Fruit fly (Drosophila melanogaster) whole organism, embryonic: ENCODE results near the gene Cpr76Bb.

Source experiments
- Antp ChIP-seq: fragments of 200-800 bp; sonication (Bioruptor generic); optimal IDR thresholded peaks from 3 replicates; lab custom pipeline; 2016; ENCODE audit warnings: missing biosample characterization, missing genetic modification characterization
- Awh ChIP-seq: fragments of 200-800 bp; sonication (Bioruptor generic); IDR thresholded peaks from 2 replicates; pipeline ENCODE4, ENCODE4 v1.3.6; 2022; ENCODE audit warnings: missing biosample characterization, missing genetic modification characterization
- BEAF-32 ChIP-seq: fragments of 200-800 bp; sonication (Bioruptor generic); optimal IDR thresholded peaks from 3 replicates; lab custom pipeline; 2017; ENCODE audit warnings: missing biosample characterization, missing genetic modification characterization, mild to moderate bottlenecking, moderate library complexity, missing genetic modification reagents
- C15 ChIP-seq: fragments of 200-800 bp; sonication (Bioruptor generic); IDR thresholded peaks from 3 replicates; pipeline ENCODE4 v1.3.6; 2022; ENCODE audit warnings: missing biosample characterization, missing genetic modification characterization
- CG1024 ChIP-seq: fragments of 200-800 bp; sonication (Bioruptor generic); IDR thresholded peaks from 2 replicates; pipeline ENCODE4 v1.3.6; 2022; ENCODE audit warnings: missing biosample characterization, missing genetic modification characterization
- CG11456 ChIP-seq: fragments of 200-800 bp; sonication (Bioruptor generic); IDR thresholded peaks from 3 replicates; pipeline ENCODE4 v1.3.6; 2022; ENCODE audit warnings: missing biosample characterization, missing genetic modification characterization
- CG13123 ChIP-seq: fragments of 200-800 bp; sonication (Bioruptor generic); optimal IDR thresholded peaks from 2 replicates; lab custom pipeline; 2016; ENCODE audit warnings: missing biosample characterization, missing genetic modification characterization
- CG13287 ChIP-seq: fragments of 200-800 bp; sonication (Bioruptor generic); IDR thresholded peaks from 2 replicates; pipeline ENCODE4 v1.3.6; 2022; ENCODE audit warnings: missing biosample characterization, missing genetic modification characterization; ENCODE audit not compliant: partially characterized antibody
- CG14965 ChIP-seq: fragments of 200-800 bp; sonication (Bioruptor generic); optimal IDR thresholded peaks from 2 replicates; lab custom pipeline; 2016; ENCODE audit warnings: missing biosample characterization, missing genetic modification characterization, borderline replicate concordance
- CG2120 ChIP-seq: fragments of 200-800 bp; sonication (Bioruptor generic); optimal IDR thresholded peaks from 3 replicates; lab custom pipeline; 2016; ENCODE audit warnings: missing biosample characterization, missing genetic modification characterization
- CG2199 ChIP-seq: fragments of 200-800 bp; sonication (Bioruptor generic); IDR thresholded peaks from 3 replicates; pipeline ENCODE4 v1.3.6; 2022; ENCODE audit warnings: missing biosample characterization, missing genetic modification characterization
- CG2202 ChIP-seq: fragments of 200-800 bp; sonication (Bioruptor generic); optimal IDR thresholded peaks from 2 replicates; lab custom pipeline; 2018; ENCODE audit warnings: missing biosample characterization, mild to moderate bottlenecking, missing genetic modification characterization
- CG30020 ChIP-seq: fragments of 200-800 bp; optimal IDR thresholded peaks from 2 replicates; lab custom pipeline; 2019; ENCODE audit warnings: missing biosample characterization, mild to moderate bottlenecking, missing genetic modification characterization, moderate library complexity
- CG32532 ChIP-seq: fragments of 200-800 bp; sonication (Bioruptor generic); IDR thresholded peaks from 2 replicates; pipeline ENCODE4 v1.3.6; 2022; ENCODE audit warnings: missing biosample characterization, missing genetic modification characterization
- CG4707 ChIP-seq: fragments of 200-800 bp; sonication (Bioruptor generic); optimal IDR thresholded peaks from 2 replicates; lab custom pipeline; 2018; ENCODE audit warnings: missing biosample characterization, mild to moderate bottlenecking, missing genetic modification characterization, moderate library complexity
- CG6683 ChIP-seq: fragments of 200-800 bp; sonication (Bioruptor generic); optimal IDR thresholded peaks from 2 replicates; lab custom pipeline; 2017; ENCODE audit warnings: missing biosample characterization, mild to moderate bottlenecking, missing genetic modification characterization, missing genetic modification reagents
- CG7357 ChIP-seq: fragments of 200-800 bp; sonication (Bioruptor generic); IDR thresholded peaks from 3 replicates; pipeline ENCODE4 v1.3.6; 2022; ENCODE audit warnings: missing biosample characterization, missing genetic modification characterization
- CG7963 ChIP-seq: fragments of 200-800 bp; sonication (Bioruptor generic); IDR thresholded peaks from 3 replicates; pipeline ENCODE4 v1.3.6; 2022; ENCODE audit warnings: missing biosample characterization, missing genetic modification characterization; ENCODE audit not compliant: partially characterized antibody
- CG9932 ChIP-seq: fragments of 200-800 bp; sonication (Bioruptor generic); IDR thresholded peaks from 2 replicates; pipeline ENCODE4 v1.3.6; 2022; ENCODE audit warnings: missing biosample characterization, missing genetic modification characterization
- CrebB ChIP-seq: fragments of 200-800 bp; sonication (Bioruptor generic); optimal IDR thresholded peaks from 3 replicates; lab custom pipeline; 2018; ENCODE audit warnings: missing biosample characterization, mild to moderate bottlenecking, missing genetic modification characterization
- E2f1 ChIP-seq: fragments of 200-800 bp; sonication (Bioruptor generic); IDR thresholded peaks from 2 replicates; pipeline ENCODE4 v1.3.6; 2022; ENCODE audit warnings: missing biosample characterization, missing genetic modification characterization
- Gsc ChIP-seq: fragments of 200-800 bp; sonication (Bioruptor generic); IDR thresholded peaks from 2 replicates; pipeline ENCODE4 v1.3.6; 2022; ENCODE audit warnings: missing biosample characterization, missing genetic modification characterization
- Hand ChIP-seq: fragments of 200-800 bp; sonication (Bioruptor generic); optimal IDR thresholded peaks from 2 replicates; lab custom pipeline; 2017; ENCODE audit warnings: mild to moderate bottlenecking, missing biosample characterization, missing genetic modification reagents, missing genetic modification characterization
- Jarid2 ChIP-seq: fragments of 200-800 bp; sonication (Bioruptor generic); optimal IDR thresholded peaks from 3 replicates; lab custom pipeline; 2017; ENCODE audit warnings: mild to moderate bottlenecking, missing biosample characterization, missing genetic modification reagents, missing genetic modification characterization
- MESR4 ChIP-seq: fragments of 200-800 bp; sonication (Bioruptor generic); optimal IDR thresholded peaks from 2 replicates; lab custom pipeline; 2018; ENCODE audit warnings: missing biosample characterization, mild to moderate bottlenecking, missing genetic modification characterization, moderate library complexity
- Mrtf ChIP-seq: fragments of 200-800 bp; sonication (Bioruptor generic); IDR thresholded peaks from 3 replicates; pipeline ENCODE4 v1.3.6; 2022; ENCODE audit warnings: missing biosample characterization, missing genetic modification characterization
- Ravus ChIP-seq: fragments of 200-800 bp; sonication (Bioruptor generic); IDR thresholded peaks from 2 replicates; pipeline ENCODE4 v1.3.6; 2022; ENCODE audit warnings: missing biosample characterization, missing genetic modification characterization
- Trl ChIP-seq, 3 experiments: fragments of >200 bp in 2 of 3; fragments of 200-800 bp in 1 of 3; sonication (Bioruptor generic) in 1 of 3; optimal IDR thresholded peaks; 2 replicates in 1 of 3; 3 replicates in 2 of 3; lab custom pipeline; 2016 to 2017; ENCODE audit warnings: missing biosample characterization in 1 of 3, missing genetic modification characterization in 1 of 3
- aop ChIP-seq: fragments of 200-800 bp; sonication (Bioruptor generic); IDR thresholded peaks from 2 replicates; pipeline ENCODE4 v1.3.6; 2022; ENCODE audit warnings: missing biosample characterization, missing genetic modification characterization
- ara ChIP-seq: fragments of 200-800 bp; sonication (Bioruptor generic); IDR thresholded peaks from 2 replicates; pipeline ENCODE4 v1.3.6; 2022; ENCODE audit warnings: missing biosample characterization, missing genetic modification characterization
- corto ChIP-seq: fragments of 200-800 bp; sonication (Bioruptor generic); optimal IDR thresholded peaks from 2 replicates; lab custom pipeline; 2016; ENCODE audit warnings: missing biosample characterization, mild to moderate bottlenecking, missing genetic modification characterization, moderate library complexity
- cwo ChIP-seq: fragments of 200-800 bp; sonication (Bioruptor generic); optimal IDR thresholded peaks from 3 replicates; lab custom pipeline; 2017; ENCODE audit warnings: missing biosample characterization, missing genetic modification characterization, mild to moderate bottlenecking, moderate library complexity, missing genetic modification reagents
- disco-r ChIP-seq: fragments of 200-800 bp; sonication (Bioruptor generic); optimal IDR thresholded peaks from 2 replicates; lab custom pipeline; 2016; ENCODE audit warnings: missing biosample characterization, missing genetic modification characterization
- ems ChIP-seq: fragments of 200-800 bp; sonication (Bioruptor generic); optimal IDR thresholded peaks from 3 replicates; lab custom pipeline; 2016; ENCODE audit warnings: missing biosample characterization, missing genetic modification characterization
- gem ChIP-seq: fragments of 200-800 bp; sonication (Bioruptor generic); optimal IDR thresholded peaks from 2 replicates; lab custom pipeline; 2019; ENCODE audit warnings: missing biosample characterization, mild to moderate bottlenecking, missing genetic modification characterization, moderate library complexity
- her ChIP-seq: fragments of 200-800 bp; sonication (Bioruptor generic); optimal IDR thresholded peaks from 2 replicates; lab custom pipeline; 2016; ENCODE audit warnings: missing biosample characterization, missing genetic modification characterization
- hth ChIP-seq: fragments of >200 bp; optimal IDR thresholded peaks from 2 replicates; lab custom pipeline; 2017; ENCODE audit warnings: inconsistent platforms
- jigr1 ChIP-seq: fragments of 200-800 bp; sonication (Bioruptor generic); IDR thresholded peaks from 3 replicates; pipeline ENCODE4 v1.3.6; 2022; ENCODE audit warnings: missing biosample characterization, missing genetic modification characterization
- lilli ChIP-seq: fragments of 200-800 bp; sonication (Bioruptor generic); optimal IDR thresholded peaks from 3 replicates; lab custom pipeline; 2016; ENCODE audit warnings: missing biosample characterization, missing genetic modification characterization
- otp ChIP-seq: fragments of 200-800 bp; sonication (Bioruptor generic); IDR thresholded peaks from 3 replicates; pipeline ENCODE4, ENCODE4 v1.3.6; 2022; ENCODE audit warnings: missing biosample characterization, missing genetic modification characterization
- pum ChIP-seq: fragments of 200-800 bp; sonication (Bioruptor generic); optimal IDR thresholded peaks from 2 replicates; lab custom pipeline; 2016; ENCODE audit warnings: missing biosample characterization, missing genetic modification characterization
- sd ChIP-seq: fragments of 200-800 bp; sonication (Bioruptor generic); optimal IDR thresholded peaks from 3 replicates; lab custom pipeline; 2018; ENCODE audit warnings: missing biosample characterization, mild to moderate bottlenecking, missing genetic modification characterization, moderate library complexity
- sens ChIP-seq: fragments of 200-800 bp; sonication (Bioruptor generic); peaks from one replicate; lab custom pipeline; 2016; ENCODE audit warnings: missing biosample characterization, missing genetic modification characterization
- slbo ChIP-seq: fragments of 200-800 bp; sonication (Bioruptor generic); IDR thresholded peaks from 2 replicates; pipeline ENCODE4 v1.3.6; 2022; ENCODE audit warnings: missing biosample characterization, missing genetic modification characterization
- tgo ChIP-seq: fragments of 200-800 bp; sonication (Bioruptor generic); IDR thresholded peaks from 3 replicates; pipeline ENCODE4 v1.3.6; 2022; ENCODE audit warnings: missing biosample characterization, missing genetic modification characterization
- twi ChIP-seq: fragments of 200-800 bp; optimal IDR thresholded peaks from 2 replicates; lab custom pipeline; 2019; ENCODE audit warnings: missing biosample characterization, mild to moderate bottlenecking, missing genetic modification characterization, moderate library complexity
- unc-4 ChIP-seq: fragments of 200-800 bp; sonication (Bioruptor generic); IDR thresholded peaks from 2 replicates; pipeline ENCODE4 v1.3.6; 2022; ENCODE audit warnings: missing biosample characterization, missing genetic modification characterization; ENCODE audit not compliant: partially characterized antibody
- vnd ChIP-seq: fragments of 200-800 bp; sonication (Bioruptor generic); IDR thresholded peaks from 3 replicates; pipeline ENCODE4 v1.3.6; 2022; ENCODE audit warnings: missing biosample characterization, missing genetic modification characterization; ENCODE audit not compliant: partially characterized antibody
- wek ChIP-seq: fragments of 200-800 bp; sonication (Bioruptor generic); optimal IDR thresholded peaks from 3 replicates; lab custom pipeline; 2018; ENCODE audit warnings: missing biosample characterization, mild to moderate bottlenecking, missing genetic modification characterization, moderate library complexity

Cpr76Bb gene

dm6 chr3L:19552136-19552773 lies 32.8 kb downstream of the Cpr76Bb start, which contains the start of the genes Ltn1 and CG9300 (continued):
- TF ChIP-seq unc-4 (GFP tag; lab: Robert Waterston, UW) (peak; percentile 57; the same call in 1 of the 2 replicates), CG30020 (tag; lab: Kevin White, UChicago) (peak; percentile 73), cwo (GFP tag; lab: Kevin White, UChicago) (peak; percentile 98), ara (peak; percentile 32; the same call in 1 of the 2 replicates), Trl (optimal IDR thresholded peaks at IDR 0.05; lab: Kevin White, UChicago) (no peak), Trl (GFP tag; optimal IDR thresholded peaks at IDR 0.05; lab: Kevin White, UChicago) (peak; percentile 53), her (GFP tag; lab: Kevin White, UChicago) (peak; percentile 28), vnd (GFP tag; lab: Robert Waterston, UW) (no peak), Mrtf (GFP tag; lab: Robert Waterston, UW) (no peak), CG13123 (GFP tag; lab: Kevin White, UChicago) (no peak), corto (GFP tag; lab: Kevin White, UChicago) (no peak), CG14965 (no peak), Gsc (GFP tag; lab: Robert Waterston, UW) (no peak), Jarid2 (peak; percentile 49), jigr1 (GFP tag; lab: Robert Waterston, UW) (no peak), CG2202 (no peak), gem (tag; lab: Kevin White, UChicago) (no peak), disco-r (GFP tag; lab: Kevin White, UChicago) (no peak), MESR4 (GFP tag; lab: Kevin White, UChicago) (peak; percentile 91), Awh (GFP tag; lab: Robert Waterston, UW) (0 out of 2 replicates have a peak, but pooled peaks have one; percentile 8), Hand (GFP tag; lab: Kevin White, UChicago) (no peak), E2f1 (GFP tag; lab: Robert Waterston, UW) (peak; percentile 45; the same call in 1 of the 2 replicates), ems (GFP tag; lab: Kevin White, UChicago) (no peak), aop (no peak), CG6683 (GFP tag; lab: Kevin White, UChicago) (no peak), C15 (no peak), tgo (GFP tag; lab: Robert Waterston, UW) (no peak), Antp (peak; percentile 23), slbo (peak; percentile 25; the same call in 1 of the 2 replicates), pum (no peak), otp (GFP tag; lab: Robert Waterston, UW) (0 out of 3 replicates have a peak, but pooled peaks have one; percentile 21), CG1024 (GFP tag; lab: Robert Waterston, UW) (no peak), hth (lab: Kevin White, UChicago) (no peak), sens (GFP tag; lab: Kevin White, UChicago) (peak; percentile 93), CrebB (peak; percentile 41), BEAF-32 (peak; percentile 69), CG32532 (GFP tag; lab: Robert Waterston, UW) (peak; percentile 63; the same call in 1 of the 2 replicates), Ravus (no peak), CG11456 (GFP tag; lab: Robert Waterston, UW) (no peak), CG7357 (GFP tag; lab: Robert Waterston, UW) (no peak), CG4707 (GFP tag; lab: Kevin White, UChicago) (peak; percentile 28), twi (tag; lab: Kevin White, UChicago) (no peak), CG7963 (GFP tag; lab: Robert Waterston, UW) (no peak), CG2199 (GFP tag; lab: Robert Waterston, UW) (no peak; the same call in 2 of the 3 replicates), sd (tag; lab: Kevin White, UChicago) (no peak), CG13287 (GFP tag; lab: Robert Waterston, UW) (peak; percentile 70), lilli (GFP tag; lab: Kevin White, UChicago) (peak; percentile 14), wek (GFP tag; lab: Kevin White, UChicago) (peak; percentile 40), CG2120 (GFP tag; lab: Kevin White, UChicago) (no peak), CG9932 (0 out of 2 replicates have a peak, but pooled peaks have one; percentile 34)
